Worm (Caenorhabditis elegans): ENCODE data around the gene snrp-40.1.

DNA sequence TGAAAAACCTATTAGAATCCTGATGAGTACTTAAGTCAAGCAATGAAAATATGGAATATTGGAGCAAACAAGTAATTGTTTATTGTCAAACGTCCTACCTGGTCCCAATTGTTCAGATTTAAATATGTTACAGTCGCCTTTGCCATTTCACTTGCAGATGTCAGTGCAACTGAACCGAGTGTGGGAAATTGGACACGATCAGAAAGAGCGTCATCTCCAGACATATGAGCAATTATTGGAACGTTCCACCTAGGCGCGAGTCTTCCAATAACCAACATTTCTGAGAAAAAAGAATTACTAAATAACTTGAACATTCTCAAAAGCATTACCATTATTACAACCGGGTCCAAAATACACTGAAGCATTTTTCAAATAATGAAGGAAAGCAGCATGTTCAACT is 37.5 kb upstream of the snrp-40.1 start:
- TF ChIP-seq unc-62 (GFP tag; optimal IDR thresholded peaks at IDR 0.05): no peak
- TF ChIP-seq lsy-2 (tag; optimal IDR thresholded peaks at IDR 0.05): no peak
- no peak for TF ChIP-seq alr-1 (tag; optimal IDR thresholded peaks at IDR 0.05; ENCODE audit: borderline replicate concordance)
- TF ChIP-seq zag-1 (tag; optimal IDR thresholded peaks at IDR 0.05): no peak

Measured in whole organism, L1 larva.